Worm (Caenorhabditis elegans) whole organism, midembryonic: ENCODE data around the gene C14B1.12.

Experiments used
- T22C8.4 ChIP-seq: fragments of 200-800 bp; sonication (Bioruptor generic); IDR thresholded peaks from 2 replicates; pipeline ENCODE4 v1.3.6; 2022; ENCODE audit warnings: missing genetic modification characterization, missing compliant biosample characterization
- cog-1 ChIP-seq: sonication (generic microtip); optimal IDR thresholded peaks from 2 replicates; lab custom pipeline; 2016; ENCODE audit warnings: missing genetic modification characterization, missing compliant biosample characterization
- flt-1 ChIP-seq: fragments of 200-800 bp; sonication (Bioruptor generic); IDR thresholded peaks from 2 replicates; pipeline ENCODE4 v1.3.6; 2022; ENCODE audit warnings: missing genetic modification characterization, missing compliant biosample characterization
- med-1 ChIP-seq: sonication (generic microtip); optimal IDR thresholded peaks from 2 replicates; lab custom pipeline; 2017; ENCODE audit warnings: missing genetic modification characterization, mild to moderate bottlenecking, missing compliant biosample characterization, antibody characterized with exemption, missing genetic modification reagents; ENCODE audit not compliant: insufficient read depth
- ref-1 ChIP-seq: fragments of 200-800 bp; sonication (Bioruptor generic); conservative IDR thresholded peaks from 2 replicates; pipeline ENCODE4 v1.3.6; 2022; ENCODE audit warnings: missing genetic modification reagents, missing genetic modification characterization, missing compliant biosample characterization
- ztf-29 ChIP-seq: fragments of 200-800 bp; sonication (Bioruptor generic); IDR thresholded peaks from 2 replicates; pipeline ENCODE4 v1.3.6; 2022; ENCODE audit warnings: missing genetic modification reagents, missing genetic modification characterization, missing compliant biosample characterization

DNA sequence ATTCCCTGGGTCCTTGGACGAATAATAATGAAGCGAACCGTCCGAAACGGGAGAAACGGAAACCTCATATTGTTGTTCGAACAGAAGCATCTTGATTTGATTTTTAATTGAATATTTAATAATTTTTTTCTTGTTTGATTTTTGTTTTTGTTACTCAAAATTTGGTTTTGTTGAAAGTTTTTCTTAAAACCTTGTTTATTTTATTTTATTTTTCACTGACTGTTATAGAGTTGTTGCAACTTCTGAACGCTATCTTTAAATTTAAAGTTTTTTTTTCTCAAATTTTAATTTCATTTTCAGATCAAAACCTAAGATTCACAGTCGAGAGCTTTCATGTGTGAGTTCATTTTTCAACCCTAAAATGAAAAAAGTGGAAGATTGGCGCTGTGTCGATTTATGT, 15.8 kb downstream of the C14B1.12 start, which contains the start of gene alkb-8:
- TF ChIP-seq flt-1 (GFP tag; lab: Robert Waterston, UW) (no peak), T22C8.4 (no peak), ztf-29 (no peak), med-1 (no peak), cog-1 (tag; lab: Kevin White, UChicago) (no peak), ref-1 (no peak)
